Worm (Caenorhabditis elegans): ENCODE measurements around the gene F09C6.12.

The F09C6.12 gene

DNA sequence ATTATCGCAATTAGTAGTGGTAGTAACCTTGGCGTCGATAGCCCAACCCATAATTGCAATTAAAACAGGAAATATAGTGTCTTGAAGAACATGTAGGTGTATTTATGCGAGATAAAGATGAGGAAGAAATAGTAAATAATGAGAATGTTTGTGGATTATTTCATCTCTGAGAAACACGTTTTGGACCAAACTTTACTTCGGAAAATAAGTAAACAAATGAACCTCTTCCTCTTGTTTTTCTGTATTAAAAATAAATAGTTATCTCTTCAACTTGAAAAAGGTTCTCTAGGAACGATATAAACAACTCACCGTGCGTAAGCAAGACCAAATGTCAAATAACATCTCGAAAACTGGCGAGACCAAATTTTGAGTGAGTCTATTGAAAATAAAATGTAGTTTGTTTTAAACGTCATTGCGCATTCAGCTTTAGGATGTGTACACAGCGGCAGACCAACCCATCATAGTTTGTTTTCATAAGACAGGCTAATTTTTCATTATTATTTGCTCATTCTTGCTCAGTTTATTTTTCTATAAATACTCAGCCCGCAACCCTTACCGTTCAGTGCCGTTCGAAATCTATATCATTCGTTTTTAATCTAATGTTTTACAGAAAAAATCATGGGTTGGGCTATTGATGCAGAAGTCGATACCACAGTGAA lies at the start of gene F09C6.12, which contains the start of gene F09C6.11:
F09C6.12 (plus strand) TSS at position 609 of the 659 bp plus-strand sequence.
F09C6.11 (minus strand) TSS at position 51 of the 659 bp plus-strand sequence.
- TF ChIP-seq nhr-77 (tag; optimal IDR thresholded peaks at IDR 0.05) (peak; percentile 8), nhr-20 (tag; optimal IDR thresholded peaks at IDR 0.05) (peak; percentile 47), hlh-17 (GFP tag; optimal IDR thresholded peaks at IDR 0.05; ENCODE audit: borderline replicate concordance) (no peak), nhr-76 (tag; optimal IDR thresholded peaks at IDR 0.05) (no peak)

ce11 chrV:16833672-16834071 lies 49.0 kb upstream of the F09C6.12 start:
- TF ChIP-seq C34B4.2 (tag; optimal IDR thresholded peaks at IDR 0.05): no peak
- TF ChIP-seq pqm-1 (tag; optimal IDR thresholded peaks at IDR 0.05): no peak
- no peak for TF ChIP-seq mef-2 (tag; optimal IDR thresholded peaks at IDR 0.05)
- no peak for TF ChIP-seq ztf-4 (tag; optimal IDR thresholded peaks at IDR 0.05)
- no peak for TF ChIP-seq mep-1 (tag; optimal IDR thresholded peaks at IDR 0.05)
- no peak for TF ChIP-seq ztf-11 (tag; optimal IDR thresholded peaks at IDR 0.05)
- no peak for TF ChIP-seq sox-4 (tag; optimal IDR thresholded peaks at IDR 0.05)
- no peak for TF ChIP-seq efl-3 (GFP tag; optimal IDR thresholded peaks at IDR 0.05)
- no peak for TF ChIP-seq nhr-90 (tag; optimal IDR thresholded peaks at IDR 0.05; ENCODE audit: poor library complexity)
- TF ChIP-seq isw-1 (GFP tag; IDR thresholded peaks at IDR 0.05): no peak
- TF ChIP-seq pax-3 (tag; optimal IDR thresholded peaks at IDR 0.05): no peak
- no peak for TF ChIP-seq lin-15B (tag; optimal IDR thresholded peaks at IDR 0.05)

ce11 chrV:16834989-16835388 lies 47.7 kb upstream of the F09C6.12 start, which contains the start of gene tni-3:
tni-3 (minus strand) TSS chrV:16835128.
- TF ChIP-seq ceh-63 (GFP tag; optimal IDR thresholded peaks at IDR 0.05) (no peak), dsc-1 (tag; optimal IDR thresholded peaks at IDR 0.05) (peak; percentile 87), fkh-4 (tag; optimal IDR thresholded peaks at IDR 0.05; ENCODE audit: borderline replicate concordance) (peak; percentile 59), zag-1 (tag; optimal IDR thresholded peaks at IDR 0.05) (no peak), Y116A8C.19 (tag; optimal IDR thresholded peaks at IDR 0.05; ENCODE audit: borderline replicate concordance) (no peak)

DNA sequence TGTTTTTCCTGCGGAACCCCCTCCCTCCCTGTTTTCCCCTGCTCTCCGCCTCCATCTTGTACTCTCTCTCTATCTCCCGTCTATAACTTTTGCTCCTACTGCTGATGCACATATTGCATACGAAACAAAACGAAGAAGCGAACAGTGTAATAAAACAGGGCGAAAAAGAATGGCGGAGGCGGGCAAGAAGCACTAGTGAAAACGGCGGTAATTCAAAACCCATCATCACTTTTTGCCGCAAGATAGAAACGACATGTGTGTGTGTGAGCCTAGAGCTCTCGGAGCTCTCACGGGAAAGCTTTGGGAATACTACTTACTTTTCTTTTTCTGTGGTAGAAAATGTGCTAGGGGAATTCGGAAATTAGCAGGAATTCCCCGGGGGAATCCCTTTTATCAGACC lies 46.6 kb upstream of the F09C6.12 start:
- TF ChIP-seq pqm-1 (tag; optimal IDR thresholded peaks at IDR 0.05) (no peak), fos-1 (tag; optimal IDR thresholded peaks at IDR 0.05) (no peak), ceh-88 (GFP tag; IDR thresholded peaks at IDR 0.05) (no peak)

ce11 chrV:16838435-16838834 lies 44.2 kb upstream of the F09C6.12 start:
- no peak for TF ChIP-seq C34B4.2 (tag; optimal IDR thresholded peaks at IDR 0.05)

ce11 chrV:16840283-16840682 lies 42.4 kb upstream of the F09C6.12 start:
- TF ChIP-seq nhr-71 (tag; optimal IDR thresholded peaks at IDR 0.05) (no peak), mep-1 (tag; optimal IDR thresholded peaks at IDR 0.05) (no peak), lin-35 (GFP tag; optimal IDR thresholded peaks at IDR 0.05) (peak in 1 of 2 experiments; percentile 14), grh-1 (GFP tag; IDR thresholded peaks at IDR 0.05) (no peak), jun-1 (tag; optimal IDR thresholded peaks at IDR 0.05) (peak; percentile 8), ztf-11 (tag; optimal IDR thresholded peaks at IDR 0.05) (no peak), elt-2 (tag; optimal IDR thresholded peaks at IDR 0.05) (peak; percentile 91), nhr-76 (tag; optimal IDR thresholded peaks at IDR 0.05) (no peak), nhr-28 (tag; optimal IDR thresholded peaks at IDR 0.05) (no peak), sup-37 (GFP tag; optimal IDR thresholded peaks at IDR 0.05) (no peak), elt-3 (tag; optimal IDR thresholded peaks at IDR 0.05) (no peak), ceh-88 (GFP tag; IDR thresholded peaks at IDR 0.05) (no peak), sox-4 (tag; optimal IDR thresholded peaks at IDR 0.05) (no peak), fkh-8 (tag; optimal IDR thresholded peaks at IDR 0.05) (no peak)

Data from whole organism, L1 larva.